Worm (Caenorhabditis elegans) whole organism, L2 larva: ENCODE measurements around the gene gcsh-1.

Experiments used
- C34F6.9 ChIP-seq: fragments of 150-350 bp; optimal IDR thresholded peaks from 2 replicates; lab custom pipeline; 2014; ENCODE audit warnings: missing biosample characterization, missing genetic modification characterization
- F13H6.1 ChIP-seq: sonication (generic microtip); optimal IDR thresholded peaks from 2 replicates; lab custom pipeline; 2016; ENCODE audit warnings: missing genetic modification characterization, missing compliant biosample characterization
- R02D3.7 ChIP-seq: fragments of 150-350 bp; optimal IDR thresholded peaks from 2 replicates; lab custom pipeline; 2014; ENCODE audit warnings: missing biosample characterization, missing genetic modification characterization
- aly-2 ChIP-seq: fragments of 150-350 bp; optimal IDR thresholded peaks from 2 replicates; lab custom pipeline; 2014; ENCODE audit warnings: missing biosample characterization, missing genetic modification characterization
- ama-1 ChIP-seq: fragments of 150-350 bp; optimal IDR thresholded peaks from 2 replicates; lab custom pipeline; 2018; ENCODE audit warnings: inconsistent platforms
- blmp-1 ChIP-seq: sonication (generic microtip); optimal IDR thresholded peaks from 2 replicates; lab custom pipeline; 2017; ENCODE audit warnings: missing genetic modification characterization, mild to moderate bottlenecking, missing compliant biosample characterization, antibody characterized with exemption, moderate library complexity; ENCODE audit not compliant: insufficient read depth
- ceh-16 ChIP-seq: fragments of 150-350 bp; optimal IDR thresholded peaks from 2 replicates; lab custom pipeline; 2014; ENCODE audit warnings: missing biosample characterization, missing genetic modification characterization
- ceh-82 ChIP-seq: fragments of 150-350 bp; optimal IDR thresholded peaks from 2 replicates; lab custom pipeline; 2014; ENCODE audit warnings: missing biosample characterization, missing genetic modification characterization
- crh-2 ChIP-seq: sonication (generic microtip); optimal IDR thresholded peaks from 2 replicates; lab custom pipeline; 2017; ENCODE audit warnings: missing biosample characterization, missing genetic modification characterization
- elt-3 ChIP-seq: sonication (generic microtip); optimal IDR thresholded peaks from 2 replicates; lab custom pipeline; 2017; ENCODE audit warnings: missing biosample characterization, missing genetic modification characterization
- fos-1 ChIP-seq: fragments of 150-350 bp; optimal IDR thresholded peaks from 2 replicates; lab custom pipeline; 2014; ENCODE audit warnings: missing biosample characterization, missing genetic modification characterization
- gmeb-1 ChIP-seq: fragments of 150-350 bp; optimal IDR thresholded peaks from 2 replicates; lab custom pipeline; 2014; ENCODE audit warnings: missing biosample characterization, missing genetic modification characterization
- lin-11 ChIP-seq: fragments of 150-350 bp; sonication (generic microtip); optimal IDR thresholded peaks from 2 replicates; lab custom pipeline; 2014; ENCODE audit warnings: missing biosample characterization, missing genetic modification characterization, inconsistent platforms, mixed read lengths
- lin-13 ChIP-seq: fragments of 150-350 bp; optimal IDR thresholded peaks from 2 replicates; lab custom pipeline; 2014; ENCODE audit warnings: missing biosample characterization, missing genetic modification reagents, missing genetic modification characterization
- lin-39 ChIP-seq: fragments of 150-350 bp; optimal IDR thresholded peaks from 2 replicates; lab custom pipeline; 2014; ENCODE audit warnings: missing biosample characterization, missing genetic modification reagents, missing genetic modification characterization
- lsy-2 ChIP-seq, 2 experiments: fragments of 150-350 bp in 1 of 2; sonication (generic microtip) in 1 of 2; optimal IDR thresholded peaks; 2 replicates each; lab custom pipeline; 2014 to 2017; ENCODE audit warnings: missing biosample characterization in 2 of 2, missing genetic modification characterization in 2 of 2
- mdl-1 ChIP-seq, 2 experiments: fragments of 150-350 bp in 1 of 2; sonication (generic microtip) in 1 of 2; optimal IDR thresholded peaks; 2 replicates each; lab custom pipeline; 2017; ENCODE audit warnings: missing biosample characterization in 2 of 2, missing genetic modification characterization in 2 of 2
- nhr-10 ChIP-seq: sonication (generic microtip); optimal IDR thresholded peaks from 2 replicates; lab custom pipeline; 2017; ENCODE audit warnings: missing biosample characterization, missing genetic modification characterization
- nhr-11 ChIP-seq: fragments of 150-350 bp; optimal IDR thresholded peaks from 2 replicates; lab custom pipeline; 2014; ENCODE audit warnings: missing biosample characterization, missing genetic modification characterization
- nhr-12 ChIP-seq: fragments of 150-350 bp; optimal IDR thresholded peaks from 2 replicates; lab custom pipeline; 2014; ENCODE audit warnings: missing biosample characterization, missing genetic modification characterization
- nhr-21 ChIP-seq: fragments of 150-350 bp; optimal IDR thresholded peaks from 2 replicates; lab custom pipeline; 2014; ENCODE audit warnings: missing biosample characterization, missing genetic modification characterization
- nhr-237 ChIP-seq: fragments of 150-350 bp; optimal IDR thresholded peaks from 2 replicates; lab custom pipeline; 2014; ENCODE audit warnings: missing biosample characterization, missing genetic modification characterization
- nhr-25 ChIP-seq: fragments of 150-350 bp; sonication (generic microtip); optimal IDR thresholded peaks from 3 replicates; lab custom pipeline; 2014; ENCODE audit warnings: missing biosample characterization, missing genetic modification characterization
- peb-1 ChIP-seq: fragments of 150-350 bp; optimal IDR thresholded peaks from 2 replicates; lab custom pipeline; 2014; ENCODE audit warnings: missing biosample characterization, missing genetic modification characterization
- sma-3 ChIP-seq: sonication (generic microtip); optimal IDR thresholded peaks from 2 replicates; lab custom pipeline; 2016; ENCODE audit warnings: missing genetic modification reagents, missing genetic modification characterization, missing compliant biosample characterization
- sma-9 ChIP-seq, 2 experiments: fragments of 150-350 bp in 1 of 2; sonication (generic microtip) in 1 of 2; optimal IDR thresholded peaks; 2 replicates each; lab custom pipeline; 2014 to 2016; ENCODE audit warnings: missing genetic modification characterization in 2 of 2, mild to moderate bottlenecking in 1 of 2, missing biosample characterization in 1 of 2, missing compliant biosample characterization in 1 of 2, missing genetic modification reagents in 1 of 2, moderate library complexity in 1 of 2
- snpc-4 ChIP-seq: fragments of 150-350 bp; optimal IDR thresholded peaks from 2 replicates; lab custom pipeline; 2014; ENCODE audit warnings: missing biosample characterization, missing genetic modification characterization
- unc-39 ChIP-seq: fragments of 150-350 bp; optimal IDR thresholded peaks from 2 replicates; lab custom pipeline; 2014; ENCODE audit warnings: missing biosample characterization, missing genetic modification characterization
- unc-55 ChIP-seq: fragments of 150-350 bp; sonication (generic microtip); optimal IDR thresholded peaks from 3 replicates; lab custom pipeline; 2014; ENCODE audit warnings: missing biosample characterization, missing genetic modification reagents, missing genetic modification characterization
- zag-1 ChIP-seq: fragments of 150-350 bp; optimal IDR thresholded peaks from 2 replicates; lab custom pipeline; 2014; ENCODE audit warnings: missing biosample characterization, missing genetic modification characterization
- ztf-1 ChIP-seq: fragments of 200-800 bp; sonication (Bioruptor generic); conservative IDR thresholded peaks from 2 replicates; pipeline ENCODE4 v1.3.6; 2022; ENCODE audit warnings: missing genetic modification characterization, missing compliant biosample characterization
- ztf-11 ChIP-seq: sonication (generic microtip); optimal IDR thresholded peaks from 2 replicates; lab custom pipeline; 2017; ENCODE audit warnings: missing biosample characterization, missing genetic modification characterization

Gene gcsh-1

ce11 chrX:14537625-14538024 lies 22.8 kb upstream of the gcsh-1 start:
- TF ChIP-seq fos-1 (tag; lab: Kevin White, UChicago) (peak; percentile 29), ceh-16 (tag; lab: Kevin White, UChicago) (no peak)

- TF ChIP-seq blmp-1 (tag; lab: Kevin White, UChicago) (no peak), lsy-2 (tag; optimal IDR thresholded peaks at IDR 0.05; lab: Kevin White, UChicago) (no peak), ceh-82 (no peak), crh-2 (tag; lab: Kevin White, UChicago) (no peak), nhr-237 (no peak), ama-1 (lab: Kevin White, UChicago) (no peak), sma-9 (GFP tag; optimal IDR thresholded peaks at IDR 0.05; lab: Kevin White, UChicago) (no peak), sma-9 (tag; optimal IDR thresholded peaks at IDR 0.05; lab: Kevin White, UChicago) (no peak), fos-1 (tag; lab: Kevin White, UChicago) (no peak), ceh-16 (tag; lab: Kevin White, UChicago) (no peak), ztf-1 (no peak), lin-11 (tag; lab: Kevin White, UChicago) (no peak), nhr-21 (tag; lab: Kevin White, UChicago) (no peak), nhr-10 (tag; lab: Kevin White, UChicago) (no peak), zag-1 (tag; lab: Kevin White, UChicago) (no peak), F13H6.1 (tag; lab: Kevin White, UChicago) (no peak), nhr-11 (tag; lab: Kevin White, UChicago) (no peak), lin-39 (tag; lab: Kevin White, UChicago) (no peak), peb-1 (tag; lab: Kevin White, UChicago) (no peak), C34F6.9 (tag; lab: Kevin White, UChicago) (no peak), lin-13 (no peak)
Observed at ce11 chrX:14535913-14536312, 21.0 kb upstream of the gcsh-1 start.

- TF ChIP-seq sma-9 (GFP tag; optimal IDR thresholded peaks at IDR 0.05; lab: Kevin White, UChicago) (peak; percentile 29), sma-9 (tag; optimal IDR thresholded peaks at IDR 0.05; lab: Kevin White, UChicago) (no peak), nhr-10 (tag; lab: Kevin White, UChicago) (no peak)
Observed at ce11 chrX:14534596-14534995, 19.7 kb upstream of the gcsh-1 start.

- TF ChIP-seq unc-55 (no peak), sma-9 (GFP tag; optimal IDR thresholded peaks at IDR 0.05; lab: Kevin White, UChicago) (no peak), sma-9 (tag; optimal IDR thresholded peaks at IDR 0.05; lab: Kevin White, UChicago) (no peak), unc-39 (tag; lab: Kevin White, UChicago) (no peak), crh-2 (tag; lab: Kevin White, UChicago) (no peak), nhr-12 (tag; lab: Kevin White, UChicago) (no peak), ama-1 (lab: Kevin White, UChicago) (no peak), fos-1 (tag; lab: Kevin White, UChicago) (no peak), nhr-25 (tag; lab: Kevin White, UChicago) (no peak), R02D3.7 (no peak), sma-3 (GFP tag; lab: Kevin White, UChicago) (no peak), aly-2 (tag; lab: Kevin White, UChicago) (no peak), elt-3 (tag; lab: Kevin White, UChicago) (no peak), nhr-11 (tag; lab: Kevin White, UChicago) (no peak)
Observed at ce11 chrX:14534117-14534516, 19.2 kb upstream of the gcsh-1 start, which contains the start of gene T24C2.5. Gene T24C2.5 (plus strand): TSS chrX:14534417.

ce11 chrX:14530107-14530506 lies 15.2 kb upstream of the gcsh-1 start, which contains the start of gene nspc-20:
Gene nspc-20 (minus strand): TSS chrX:14530207.
- no peak for TF ChIP-seq snpc-4 (tag; lab: Kevin White, UChicago)
- TF ChIP-seq lin-11 (tag; lab: Kevin White, UChicago) = no peak
- no peak for TF ChIP-seq C34F6.9 (tag; lab: Kevin White, UChicago)
- no peak for TF ChIP-seq lsy-2 (tag; optimal IDR thresholded peaks at IDR 0.05; lab: Kevin White, UChicago)
- TF ChIP-seq lin-39 (tag; lab: Kevin White, UChicago) = no peak
- TF ChIP-seq unc-39 (tag; lab: Kevin White, UChicago) = no peak
- no peak for TF ChIP-seq ztf-11 (tag; lab: Kevin White, UChicago)
- no peak for TF ChIP-seq gmeb-1
- TF ChIP-seq mdl-1 (tag; optimal IDR thresholded peaks at IDR 0.05; lab: Kevin White, UChicago) = no peak
